Worm (Caenorhabditis elegans) whole organism, L3 larva: ENCODE measurements around the gene cnnm-5.

Experiments
- R02D3.7 ChIP-seq: fragments of 150-350 bp; optimal IDR thresholded peaks from 2 replicates; lab custom pipeline; 2014; ENCODE audit warnings: missing biosample characterization, missing genetic modification characterization
- egl-27 ChIP-seq: sonication (generic microtip); optimal IDR thresholded peaks from 4 replicates; lab custom pipeline; 2017; ENCODE audit warnings: missing biosample characterization, missing genetic modification reagents, missing genetic modification characterization
- fkh-10 ChIP-seq: sonication (generic microtip); optimal IDR thresholded peaks from 2 replicates; lab custom pipeline; 2017; ENCODE audit warnings: missing biosample characterization, missing genetic modification reagents, missing genetic modification characterization
- nhr-12 ChIP-seq: fragments of 150-350 bp; optimal IDR thresholded peaks from 2 replicates; lab custom pipeline; 2014; ENCODE audit warnings: missing biosample characterization, missing genetic modification characterization
- nhr-43 ChIP-seq: sonication (generic microtip); optimal IDR thresholded peaks from 2 replicates; lab custom pipeline; 2016; ENCODE audit warnings: mild to moderate bottlenecking, missing genetic modification characterization, missing compliant biosample characterization; ENCODE audit not compliant: poor library complexity, severe bottlenecking
- pha-4 ChIP-seq: fragments of 150-350 bp; optimal IDR thresholded peaks from 2 replicates; lab custom pipeline; 2014; ENCODE audit warnings: missing biosample characterization, missing genetic modification reagents, missing genetic modification characterization
- snpc-4 ChIP-seq: fragments of 150-350 bp; optimal IDR thresholded peaks from 2 replicates; lab custom pipeline; 2014; ENCODE audit warnings: missing biosample characterization, missing genetic modification characterization
- unc-62 ChIP-seq: fragments of 150-350 bp; sonication (generic microtip); optimal IDR thresholded peaks from 4 replicates; lab custom pipeline; 2014; ENCODE audit warnings: missing biosample characterization, missing genetic modification reagents, missing genetic modification characterization

- TF ChIP-seq R02D3.7 (tag; lab: Kevin White, UChicago) (no peak), pha-4 (tag; lab: Kevin White, UChicago) (no peak), snpc-4 (tag; lab: Kevin White, UChicago) (no peak), egl-27 (tag; lab: Kevin White, UChicago) (no peak), unc-62 (GFP tag; lab: Kevin White, UChicago) (no peak), nhr-12 (tag; lab: Kevin White, UChicago) (no peak), fkh-10 (GFP tag; lab: Kevin White, UChicago) (no peak), nhr-43 (tag; lab: Kevin White, UChicago) (no peak)
These were observed 45.5 kb upstream of the cnnm-5 start for ce11 chrIII:3874492-3874891.
